Fruit fly (Drosophila melanogaster): ENCODE measurements around the gene Pig1.
A peak's percentile ranks its signal among the peaks of the same experiment; 100 is the strongest.

Pig1 gene

dm6 chrX:3288909-3289706 is 40.0 kb upstream of the Pig1 start (continued):
- peak; percentile 39 for TF ChIP-seq cyc (GFP tag; optimal IDR thresholded peaks at IDR 0.05)
- TF ChIP-seq acj6 (GFP tag; optimal IDR thresholded peaks at IDR 0.05): peak; percentile 46
- peak; percentile 39; the same call in 1 of the 2 replicates for TF ChIP-seq Gug (GFP tag; IDR thresholded peaks at IDR 0.05)
- TF ChIP-seq Ets21C (GFP tag; optimal IDR thresholded peaks at IDR 0.05): peak; percentile 4
- peak; percentile 74 for TF ChIP-seq CG32006 (GFP tag; optimal IDR thresholded peaks at IDR 0.05)
- TF ChIP-seq Sox14 (GFP tag; optimal IDR thresholded peaks at IDR 0.05): peak; percentile 69
- TF ChIP-seq fd59A (GFP tag; optimal IDR thresholded peaks at IDR 0.05): peak; percentile 21
- peak; percentile 37 for TF ChIP-seq CG1621 (tag; optimal IDR thresholded peaks at IDR 0.05)
- TF ChIP-seq CG11294 (GFP tag; IDR thresholded peaks at IDR 0.05): peak; percentile 23; the same call in 1 of the 2 replicates
- peak; percentile 32 for TF ChIP-seq CG3032 (tag; optimal IDR thresholded peaks at IDR 0.05)

- TF ChIP-seq CG3032 (tag; optimal IDR thresholded peaks at IDR 0.05): no peak
- TF ChIP-seq lz (GFP tag; optimal IDR thresholded peaks at IDR 0.05): no peak
- TF ChIP-seq Sox102F (GFP tag; optimal IDR thresholded peaks at IDR 0.05): no peak
- TF ChIP-seq acj6 (GFP tag; optimal IDR thresholded peaks at IDR 0.05): no peak
- no peak for TF ChIP-seq CG16779 (tag; optimal IDR thresholded peaks at IDR 0.05)
- no peak for TF ChIP-seq Hr38 (GFP tag; optimal IDR thresholded peaks at IDR 0.05)
- TF ChIP-seq CG11294 (GFP tag; IDR thresholded peaks at IDR 0.05): no peak
- TF ChIP-seq cyc (GFP tag; optimal IDR thresholded peaks at IDR 0.05): no peak
- no peak for TF ChIP-seq CG6163 (GFP tag; IDR thresholded peaks at IDR 0.05)
- no peak for TF ChIP-seq topi (GFP tag; optimal IDR thresholded peaks at IDR 0.05)
- TF ChIP-seq Ets96B (tag; optimal IDR thresholded peaks at IDR 0.05): no peak
- no peak for TF ChIP-seq salr (GFP tag; optimal IDR thresholded peaks at IDR 0.05)
- no peak for TF ChIP-seq pdm3 (GFP tag; optimal IDR thresholded peaks at IDR 0.05)
- TF ChIP-seq Blimp-1 (GFP tag; optimal IDR thresholded peaks at IDR 0.05): no peak
- TF ChIP-seq CG8119 (GFP tag; IDR thresholded peaks at IDR 0.05): no peak
- no peak for TF ChIP-seq CG11902 (GFP tag; optimal IDR thresholded peaks at IDR 0.05)
Measured at dm6 chrX:3288247-3288838, 39.3 kb upstream of the Pig1 start.

- TF ChIP-seq esn (GFP tag; optimal IDR thresholded peaks at IDR 0.05) (no peak), fkh (GFP tag; optimal IDR thresholded peaks at IDR 0.05) (peak; percentile 61)
Measured at dm6 chrX:3281958-3282357, 32.9 kb upstream of the Pig1 start.

- no peak for TF ChIP-seq CG11294 (GFP tag; IDR thresholded peaks at IDR 0.05)
- TF ChIP-seq svp (GFP tag): no peak
- TF ChIP-seq CG32006 (GFP tag; optimal IDR thresholded peaks at IDR 0.05): peak; percentile 13
- TF ChIP-seq Gug (GFP tag; IDR thresholded peaks at IDR 0.05): no peak
- peak; percentile 1 for TF ChIP-seq CG31627 (GFP tag; optimal IDR thresholded peaks at IDR 0.05)
- TF ChIP-seq fd85E (GFP tag; optimal IDR thresholded peaks at IDR 0.05): no peak
- TF ChIP-seq CG3919 (GFP tag; optimal IDR thresholded peaks at IDR 0.05): no peak
Measured at dm6 chrX:3273557-3273956, 24.5 kb upstream of the Pig1 start.

- TF ChIP-seq acj6 (GFP tag; optimal IDR thresholded peaks at IDR 0.05) (no peak), vri (GFP tag; optimal IDR thresholded peaks at IDR 0.05) (peak; percentile 58), CG6163 (GFP tag; IDR thresholded peaks at IDR 0.05) (0 out of 3 replicates have a peak, but pooled peaks have one; percentile 20)
Measured at dm6 chrX:3265828-3266227, 16.7 kb upstream of the Pig1 start.

dm6 chrX:3260536-3260935 is 11.4 kb upstream of the Pig1 start:
- TF ChIP-seq CG6854 (GFP tag; optimal IDR thresholded peaks at IDR 0.05): no peak
- peak; percentile 75 for TF ChIP-seq vri (GFP tag; optimal IDR thresholded peaks at IDR 0.05)
- TF ChIP-seq CG11902 (GFP tag; optimal IDR thresholded peaks at IDR 0.05): no peak
